Worm (Caenorhabditis elegans) whole organism, young adult: ENCODE measurements around the gene Y27F2A.10.

ENCODE experiments used
- C17E4.6 ChIP-seq: fragments of 200-800 bp; sonication (Bioruptor generic); IDR thresholded peaks from 2 replicates; pipeline ENCODE4 v1.3.6; 2022; ENCODE audit warnings: missing genetic modification reagents, missing genetic modification characterization, missing compliant biosample characterization
- T07F8.4 ChIP-seq: sonication (generic microtip); optimal IDR thresholded peaks from 2 replicates; lab custom pipeline; 2016; ENCODE audit warnings: mild to moderate bottlenecking, missing genetic modification characterization, moderate library complexity, missing compliant biosample characterization
- Y95B8A.8 ChIP-seq: fragments of 200-800 bp; sonication (Bioruptor generic); IDR thresholded peaks from 2 replicates; pipeline ENCODE4 v1.3.6; 2022; ENCODE audit warnings: missing genetic modification reagents, missing genetic modification characterization, missing compliant biosample characterization
- attf-5 ChIP-seq: fragments of 200-800 bp; sonication (Bioruptor generic); optimal IDR thresholded peaks from 2 replicates; lab custom pipeline; 2018; ENCODE audit warnings: mild to moderate bottlenecking, missing genetic modification characterization, missing compliant biosample characterization
- cebp-2 ChIP-seq: fragments of 200-800 bp; sonication (Bioruptor generic); IDR thresholded peaks from 2 replicates; pipeline ENCODE4 v1.3.6; 2022; ENCODE audit warnings: missing genetic modification characterization, missing compliant biosample characterization
- ets-4 ChIP-seq: fragments of 200-800 bp; sonication (Bioruptor generic); optimal IDR thresholded peaks from 2 replicates; lab custom pipeline; 2018; ENCODE audit warnings: mild to moderate bottlenecking, missing genetic modification characterization, missing compliant biosample characterization
- him-1 ChIP-seq: sonication (generic microtip); optimal IDR thresholded peaks from 2 replicates; lab custom pipeline; 2016; ENCODE audit warnings: missing genotype, missing genetic modification reagents, missing genetic modification characterization, missing compliant biosample characterization
- lin-26 ChIP-seq: fragments of 200-800 bp; sonication (Bioruptor generic); IDR thresholded peaks from 2 replicates; pipeline ENCODE4 v1.3.6; 2022; ENCODE audit warnings: missing genetic modification reagents, missing genetic modification characterization, missing compliant biosample characterization
- rec-8 ChIP-seq, 2 experiments: sonication (generic microtip); optimal IDR thresholded peaks; 2 replicates each; lab custom pipeline; 2016; ENCODE audit warnings: mild to moderate bottlenecking in 2 of 2, missing genetic modification characterization in 2 of 2, missing genetic modification reagents in 2 of 2, missing genotype in 2 of 2, missing biosample characterization in 1 of 2, missing compliant biosample characterization in 1 of 2, moderate library complexity in 1 of 2
- snpc-4 ChIP-seq, 5 experiments: fragments of 150-350 bp in 1 of 5; sonication (generic microtip) in 4 of 5; optimal IDR thresholded peaks; 2 replicates each; lab custom pipeline; 2014 to 2018; ENCODE audit warnings: missing genetic modification characterization in 5 of 5, missing biosample characterization in 3 of 5, antibody characterized with exemption in 2 of 5, mild to moderate bottlenecking in 2 of 5, missing compliant biosample characterization in 2 of 5, missing genotype in 2 of 5, moderate library complexity in 2 of 5, missing genetic modification reagents in 1 of 5
- unc-62 ChIP-seq: fragments of 150-350 bp; optimal IDR thresholded peaks from 2 replicates; lab custom pipeline; 2014; ENCODE audit warnings: missing biosample characterization, missing genetic modification reagents, missing genetic modification characterization

DNA sequence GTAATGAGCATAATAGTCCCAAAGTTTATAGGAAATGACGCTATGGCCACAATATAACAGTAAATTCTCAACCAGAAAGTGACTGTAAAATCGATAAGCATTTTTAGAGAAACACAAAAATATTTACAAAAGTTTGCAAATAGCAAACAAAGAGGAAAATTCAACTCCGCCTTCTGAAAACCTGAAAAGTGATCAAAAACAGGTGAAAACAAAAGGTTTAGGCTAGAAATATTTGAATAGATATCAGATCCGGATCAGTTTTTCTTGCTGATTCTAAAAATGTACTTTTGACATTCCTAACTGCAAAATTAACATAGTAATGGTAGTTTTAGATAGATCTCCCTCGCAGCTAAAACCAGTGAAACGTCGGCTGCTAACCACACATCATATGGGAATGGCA is 26.9 kb upstream of the Y27F2A.10 start, which contains the start of gene sri-51:
- TF ChIP-seq attf-5 (GFP tag; lab: Kevin White, UChicago), result no peak
- TF ChIP-seq ets-4 (GFP tag; lab: Kevin White, UChicago), result no peak
- no peak for TF ChIP-seq unc-62 (GFP tag; lab: Kevin White, UChicago)
- no peak for TF ChIP-seq Y95B8A.8
- no peak for TF ChIP-seq him-1 (tag; lab: Kevin White, UChicago)
- TF ChIP-seq C17E4.6, result no peak
- TF ChIP-seq lin-26, result no peak
- no peak for TF ChIP-seq cebp-2 (GFP tag; lab: Robert Waterston, UW)
- no peak for TF ChIP-seq rec-8 (tag; optimal IDR thresholded peaks at IDR 0.05; lab: Kevin White, UChicago)
- TF ChIP-seq snpc-4 (GFP tag; optimal IDR thresholded peaks at IDR 0.05; lab: Kevin White, UChicago), result no peak
- no peak for TF ChIP-seq snpc-4 (tag; optimal IDR thresholded peaks at IDR 0.05; lab: Kevin White, UChicago)
- no peak for TF ChIP-seq T07F8.4
